Fruit fly (Drosophila melanogaster) whole organism, embryonic: ENCODE data around the gene miple2.

Experiments used
- Asciz ChIP-seq: fragments of 200-800 bp; sonication (Bioruptor generic); optimal IDR thresholded peaks from 2 replicates; lab custom pipeline; 2017; ENCODE audit warnings: missing biosample characterization, mild to moderate bottlenecking, missing genetic modification characterization, missing genetic modification reagents
- Atf6 ChIP-seq: fragments of 200-800 bp; sonication (Bioruptor generic); IDR thresholded peaks from 2 replicates; pipeline ENCODE4 v1.3.6; 2022; ENCODE audit warnings: missing biosample characterization, missing genetic modification characterization
- CG10274 ChIP-seq: fragments of 200-800 bp; sonication (Bioruptor generic); optimal IDR thresholded peaks from 3 replicates; lab custom pipeline; 2017; ENCODE audit warnings: missing biosample characterization, mild to moderate bottlenecking, missing genetic modification characterization
- CG11398 ChIP-seq: fragments of 200-800 bp; sonication (Bioruptor generic); optimal IDR thresholded peaks from 2 replicates; lab custom pipeline; 2016; ENCODE audit warnings: missing biosample characterization, missing genetic modification characterization
- CG11723 ChIP-seq: fragments of 200-800 bp; sonication (Bioruptor generic); optimal IDR thresholded peaks from 2 replicates; lab custom pipeline; 2017; ENCODE audit warnings: missing biosample characterization, mild to moderate bottlenecking, missing genetic modification characterization
- CG13424 ChIP-seq: fragments of 200-800 bp; sonication (Bioruptor generic); optimal IDR thresholded peaks from 2 replicates; lab custom pipeline; 2019; ENCODE audit warnings: missing biosample characterization, mild to moderate bottlenecking, missing genetic modification characterization, moderate library complexity
- CG14710 ChIP-seq: fragments of 200-800 bp; sonication (Bioruptor generic); optimal IDR thresholded peaks from 3 replicates; lab custom pipeline; 2019; ENCODE audit warnings: missing biosample characterization, mild to moderate bottlenecking, missing genetic modification characterization, moderate library complexity
- CG15011 ChIP-seq: fragments of 200-800 bp; sonication (Bioruptor generic); optimal IDR thresholded peaks from 3 replicates; lab custom pipeline; 2018; ENCODE audit warnings: missing biosample characterization, mild to moderate bottlenecking, missing genetic modification characterization
- CG1792 ChIP-seq: fragments of 200-800 bp; sonication (Bioruptor generic); optimal IDR thresholded peaks from 2 replicates; lab custom pipeline; 2016; ENCODE audit warnings: missing biosample characterization, missing genetic modification characterization
- CG18011 ChIP-seq: fragments of 200-800 bp; sonication (Bioruptor generic); optimal IDR thresholded peaks from 2 replicates; lab custom pipeline; 2017; ENCODE audit warnings: missing biosample characterization, missing genetic modification characterization, mild to moderate bottlenecking, moderate library complexity, missing genotype
- CG18619 ChIP-seq: fragments of 200-800 bp; sonication (Bioruptor generic); optimal IDR thresholded peaks from 3 replicates; lab custom pipeline; 2017; ENCODE audit warnings: missing biosample characterization, mild to moderate bottlenecking, missing genetic modification characterization
- CG30403 ChIP-seq: fragments of 200-800 bp; sonication (Bioruptor generic); optimal IDR thresholded peaks from 3 replicates; lab custom pipeline; 2016; ENCODE audit warnings: missing biosample characterization, missing genetic modification characterization
- CG31365 ChIP-seq: fragments of 200-800 bp; sonication (Bioruptor generic); optimal IDR thresholded peaks from 2 replicates; lab custom pipeline; 2018; ENCODE audit warnings: missing biosample characterization, mild to moderate bottlenecking, missing genetic modification characterization
- CG3163 ChIP-seq: fragments of 200-800 bp; sonication (Bioruptor generic); optimal IDR thresholded peaks from 3 replicates; lab custom pipeline; 2016; ENCODE audit warnings: missing biosample characterization, missing genetic modification characterization
- CG32767 ChIP-seq: fragments of 200-800 bp; sonication (Bioruptor generic); IDR thresholded peaks from 2 replicates; pipeline ENCODE4 v1.3.6; 2022; ENCODE audit warnings: missing biosample characterization, missing genetic modification characterization
- CG3407 ChIP-seq: fragments of 200-800 bp; sonication (Bioruptor generic); optimal IDR thresholded peaks from 2 replicates; lab custom pipeline; 2018; ENCODE audit warnings: missing biosample characterization, mild to moderate bottlenecking, missing genetic modification characterization
- CG34422 ChIP-seq: fragments of 200-800 bp; sonication (Bioruptor generic); IDR thresholded peaks from 3 replicates; pipeline ENCODE4 v1.3.6; 2022; ENCODE audit warnings: missing biosample characterization, missing genetic modification characterization
- CG4424 ChIP-seq: fragments of 200-800 bp; sonication (Bioruptor generic); optimal IDR thresholded peaks from 3 replicates; lab custom pipeline; 2016; ENCODE audit warnings: missing biosample characterization, missing genetic modification characterization
- CG5953 ChIP-seq: fragments of 200-800 bp; sonication (Bioruptor generic); IDR thresholded peaks from 2 replicates; pipeline ENCODE4 v1.3.6; 2022; ENCODE audit warnings: missing biosample characterization, missing genetic modification characterization
- CG7786 ChIP-seq: fragments of 200-800 bp; sonication (Bioruptor generic); optimal IDR thresholded peaks from 2 replicates; lab custom pipeline; 2016; ENCODE audit warnings: missing biosample characterization, missing genetic modification characterization
- CG8089 ChIP-seq: fragments of 200-800 bp; sonication (Bioruptor generic); optimal IDR thresholded peaks from 3 replicates; lab custom pipeline; 2016; ENCODE audit warnings: missing biosample characterization, missing genetic modification characterization
- CG8944 ChIP-seq: fragments of 200-800 bp; sonication (Bioruptor generic); optimal IDR thresholded peaks from 3 replicates; lab custom pipeline; 2016; ENCODE audit warnings: missing biosample characterization, missing genetic modification characterization
- Dad ChIP-seq: fragments of 200-800 bp; sonication (Bioruptor generic); optimal IDR thresholded peaks from 3 replicates; lab custom pipeline; 2016; ENCODE audit warnings: missing biosample characterization, missing genetic modification characterization
- Deaf1 ChIP-seq: fragments of 200-800 bp; optimal IDR thresholded peaks from 3 replicates; lab custom pipeline; 2019; ENCODE audit warnings: missing biosample characterization, mild to moderate bottlenecking, missing genetic modification characterization, moderate library complexity
- Dek ChIP-seq: fragments of 200-800 bp; sonication (Bioruptor generic); optimal IDR thresholded peaks from 3 replicates; lab custom pipeline; 2019; ENCODE audit warnings: missing biosample characterization, mild to moderate bottlenecking, missing genetic modification characterization, moderate library complexity
- HHEX ChIP-seq: fragments of 200-800 bp; sonication (Bioruptor generic); optimal IDR thresholded peaks from 3 replicates; lab custom pipeline; 2017; ENCODE audit warnings: missing biosample characterization, mild to moderate bottlenecking, missing genetic modification characterization, missing genetic modification reagents
- HLH54F ChIP-seq: fragments of 200-800 bp; sonication (Bioruptor generic); optimal IDR thresholded peaks from 3 replicates; lab custom pipeline; 2016; ENCODE audit warnings: missing biosample characterization, missing genetic modification characterization
- Hand ChIP-seq: fragments of 200-800 bp; sonication (Bioruptor generic); optimal IDR thresholded peaks from 2 replicates; lab custom pipeline; 2017; ENCODE audit warnings: mild to moderate bottlenecking, missing biosample characterization, missing genetic modification reagents, missing genetic modification characterization
- Hr51 ChIP-seq, 2 experiments: fragments of 200-800 bp; sonication (Bioruptor generic); optimal IDR thresholded peaks; 2 replicates in 1 of 2; 3 replicates in 1 of 2; lab custom pipeline; 2016 to 2018; ENCODE audit warnings: missing biosample characterization in 2 of 2, missing genetic modification characterization in 2 of 2, mild to moderate bottlenecking in 1 of 2, moderate library complexity in 1 of 2
- Med ChIP-seq: fragments of 200-800 bp; sonication (Bioruptor generic); peaks from one replicate; lab custom pipeline; 2016; ENCODE audit warnings: missing biosample characterization, missing genetic modification characterization, mild to moderate bottlenecking, inconsistent platforms, moderate library complexity
- NfI ChIP-seq: fragments of 200-800 bp; sonication (Bioruptor generic); optimal IDR thresholded peaks from 3 replicates; lab custom pipeline; 2018; ENCODE audit warnings: missing biosample characterization, mild to moderate bottlenecking, missing genetic modification characterization, moderate library complexity
- Rx ChIP-seq: fragments of 200-800 bp; sonication (Bioruptor generic); IDR thresholded peaks from 2 replicates; pipeline ENCODE4 v1.3.6; 2022; ENCODE audit warnings: missing biosample characterization, missing genetic modification characterization
- Spps ChIP-seq: fragments of 200-800 bp; sonication (Bioruptor generic); optimal IDR thresholded peaks from 2 replicates; lab custom pipeline; 2018; ENCODE audit warnings: missing biosample characterization, mild to moderate bottlenecking, missing genetic modification characterization
- ara ChIP-seq: fragments of 200-800 bp; sonication (Bioruptor generic); IDR thresholded peaks from 2 replicates; pipeline ENCODE4 v1.3.6; 2022; ENCODE audit warnings: missing biosample characterization, missing genetic modification characterization
- bowl ChIP-seq: fragments of 200-800 bp; sonication (Bioruptor generic); IDR thresholded peaks from 2 replicates; pipeline ENCODE4 v1.3.6; 2022; ENCODE audit warnings: missing biosample characterization, missing genetic modification characterization
- caup ChIP-seq: fragments of 200-800 bp; sonication (Bioruptor generic); optimal IDR thresholded peaks from 3 replicates; lab custom pipeline; 2017; ENCODE audit warnings: missing biosample characterization, mild to moderate bottlenecking, missing genetic modification characterization, moderate library complexity; ENCODE audit not compliant: severe bottlenecking
- ci ChIP-seq: fragments of 200-800 bp; sonication (Bioruptor generic); IDR thresholded peaks from 3 replicates; pipeline ENCODE4 v1.3.6; 2022; ENCODE audit warnings: missing biosample characterization, missing genetic modification characterization
- crol ChIP-seq: fragments of 200-800 bp; sonication (Bioruptor generic); IDR thresholded peaks from 2 replicates; pipeline ENCODE4 v1.3.6; 2022; ENCODE audit warnings: missing biosample characterization, missing genetic modification characterization
- dmrt11E ChIP-seq: fragments of 200-800 bp; sonication (Bioruptor generic); optimal IDR thresholded peaks from 3 replicates; lab custom pipeline; 2018; ENCODE audit warnings: missing biosample characterization, mild to moderate bottlenecking, missing genetic modification characterization, moderate library complexity
- dysf ChIP-seq: fragments of 200-800 bp; sonication (Bioruptor generic); IDR thresholded peaks from 3 replicates; pipeline ENCODE4 v1.3.6; 2022; ENCODE audit warnings: missing biosample characterization, missing genetic modification characterization
- insv ChIP-seq, 2 experiments: fragments of 200-800 bp; sonication (Bioruptor generic); optimal IDR thresholded peaks; 3 replicates each; lab custom pipeline; 2016 to 2018; ENCODE audit warnings: missing biosample characterization in 2 of 2, missing genetic modification characterization in 2 of 2
- kah ChIP-seq: fragments of 200-800 bp; sonication (Bioruptor generic); optimal IDR thresholded peaks from 2 replicates; lab custom pipeline; 2018; ENCODE audit warnings: missing biosample characterization, mild to moderate bottlenecking, missing genetic modification characterization
- luna ChIP-seq: fragments of 200-800 bp; sonication (Bioruptor generic); optimal IDR thresholded peaks from 2 replicates; lab custom pipeline; 2016; ENCODE audit warnings: missing biosample characterization, missing genetic modification characterization
- pfk ChIP-seq: fragments of 200-800 bp; sonication (Bioruptor generic); optimal IDR thresholded peaks from 2 replicates; lab custom pipeline; 2018; ENCODE audit warnings: missing biosample characterization, mild to moderate bottlenecking, missing genetic modification characterization, moderate library complexity
- pum ChIP-seq: fragments of 200-800 bp; sonication (Bioruptor generic); optimal IDR thresholded peaks from 2 replicates; lab custom pipeline; 2016; ENCODE audit warnings: missing biosample characterization, missing genetic modification characterization
- scrt ChIP-seq: fragments of 200-800 bp; sonication (Bioruptor generic); optimal IDR thresholded peaks from 2 replicates; lab custom pipeline; 2018; ENCODE audit warnings: missing biosample characterization, mild to moderate bottlenecking, missing genetic modification characterization, moderate library complexity
- slp2 ChIP-seq: fragments of 200-800 bp; sonication (Bioruptor generic); optimal IDR thresholded peaks from 2 replicates; lab custom pipeline; 2016; ENCODE audit warnings: missing biosample characterization, missing genetic modification characterization
- tio ChIP-seq: fragments of 200-800 bp; sonication (Bioruptor generic); optimal IDR thresholded peaks from 2 replicates; lab custom pipeline; 2017; ENCODE audit warnings: missing biosample characterization, missing genetic modification characterization, inconsistent platforms
- tx ChIP-seq: fragments of 200-800 bp; sonication (Bioruptor generic); optimal IDR thresholded peaks from 2 replicates; lab custom pipeline; 2016; ENCODE audit warnings: missing biosample characterization, missing genetic modification characterization

miple2 gene

DNA sequence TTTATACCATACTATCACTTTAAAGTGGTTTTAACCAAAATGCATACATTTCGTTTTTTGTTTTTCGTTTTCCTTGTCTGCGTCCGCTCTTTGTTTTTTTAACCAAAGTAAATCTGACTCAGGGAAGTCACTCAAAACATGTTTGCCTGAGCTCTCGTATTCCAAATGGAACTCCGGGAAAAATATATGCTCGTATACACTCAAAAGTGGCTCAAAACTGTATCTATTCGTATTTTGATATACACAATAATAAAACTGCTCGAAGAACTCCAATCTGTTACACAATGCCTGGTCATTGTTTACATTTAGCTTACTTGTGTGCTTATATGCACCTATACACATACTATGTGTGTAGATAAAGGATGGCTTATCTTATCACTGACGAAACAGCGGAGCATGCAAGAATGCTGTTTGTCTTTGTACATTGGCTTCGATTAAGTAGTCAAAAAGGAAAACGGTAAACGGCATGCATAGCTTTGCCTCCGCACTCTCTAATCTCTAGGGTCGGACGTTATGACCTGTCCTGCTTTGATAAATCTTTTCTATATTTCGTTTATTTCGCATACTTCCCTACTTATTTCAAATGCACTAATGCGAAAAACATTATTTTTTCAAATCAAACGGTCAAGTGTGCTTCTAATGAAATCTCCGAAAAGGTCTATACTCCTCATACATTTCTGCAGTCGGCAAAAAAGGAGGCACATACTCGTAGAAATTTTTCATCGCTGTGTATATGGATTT, at the start of gene miple2 (continued):
- TF ChIP-seq CG18619 (GFP tag; lab: Kevin White, UChicago), result peak; percentile 42
- TF ChIP-seq NfI (GFP tag; lab: Kevin White, UChicago), result peak; percentile 39
- TF ChIP-seq Asciz, result peak; percentile 61
- TF ChIP-seq HHEX (GFP tag; lab: Kevin White, UChicago), result peak; percentile 56
- no peak for TF ChIP-seq Rx (GFP tag; lab: Robert Waterston, UW)
- peak; percentile 53; the same call in 1 of the 2 replicates for TF ChIP-seq ara (GFP tag; lab: Robert Waterston, UW)
- peak; percentile 46 for TF ChIP-seq CG7786
- TF ChIP-seq caup (GFP tag; lab: Kevin White, UChicago), result peak; percentile 28
- peak; percentile 31 for TF ChIP-seq dmrt11E (tag; lab: Kevin White, UChicago)
- no peak for TF ChIP-seq CG5953
- 0 out of 3 replicates have a peak, but pooled peaks have one; percentile 6 for TF ChIP-seq ci (GFP tag; lab: Robert Waterston, UW)
- peak; percentile 23 for TF ChIP-seq CG10274 (GFP tag; lab: Kevin White, UChicago)
- TF ChIP-seq CG11723 (GFP tag; lab: Kevin White, UChicago), result no peak
- TF ChIP-seq Dek, result no peak
- peak; percentile 55 for TF ChIP-seq CG14710 (tag; lab: Kevin White, UChicago)
- no peak for TF ChIP-seq crol (GFP tag; lab: Robert Waterston, UW)
- peak; percentile 33 for TF ChIP-seq slp2 (GFP tag; lab: Kevin White, UChicago)
- peak; percentile 53 for TF ChIP-seq CG13424 (tag; lab: Kevin White, UChicago)
- no peak for TF ChIP-seq CG34422
- TF ChIP-seq CG31365 (tag; lab: Kevin White, UChicago), result peak; percentile 27
- TF ChIP-seq kah (GFP tag; lab: Kevin White, UChicago), result peak; percentile 41
- TF ChIP-seq CG3407, result peak; percentile 32
- TF ChIP-seq pum (GFP tag; lab: Kevin White, UChicago), result peak; percentile 39
- peak; percentile 37 for TF ChIP-seq CG15011 (GFP tag; lab: Kevin White, UChicago)
- TF ChIP-seq HLH54F (GFP tag; lab: Kevin White, UChicago), result peak; percentile 49
- peak; percentile 6 for TF ChIP-seq Spps (tag; lab: Kevin White, UChicago)
- peak; percentile 52 for TF ChIP-seq Hand (GFP tag; lab: Kevin White, UChicago)
- TF ChIP-seq CG30403 (GFP tag; lab: Kevin White, UChicago), result peak; percentile 63
- TF ChIP-seq Dad (GFP tag; lab: Kevin White, UChicago), result no peak
- TF ChIP-seq Hr51 (GFP tag; optimal IDR thresholded peaks at IDR 0.05; lab: Kevin White, UChicago), result peak; percentile 11 to 62
- TF ChIP-seq CG18011 (GFP tag; lab: Kevin White, UChicago), result peak; percentile 38
- TF ChIP-seq CG11398 (GFP tag; lab: Kevin White, UChicago), result peak; percentile 71
- TF ChIP-seq tx (GFP tag; lab: Kevin White, UChicago), result peak; percentile 24
- peak; percentile 88 for TF ChIP-seq CG32767 (GFP tag; lab: Robert Waterston, UW)
- TF ChIP-seq bowl (GFP tag; lab: Robert Waterston, UW), result no peak
- peak; percentile 10; the same call in 1 of the 2 replicates for TF ChIP-seq Atf6
- peak; percentile 43 for TF ChIP-seq CG8089
- TF ChIP-seq Deaf1 (tag; lab: Kevin White, UChicago), result peak; percentile 32
- peak; percentile 40 for TF ChIP-seq CG1792
- TF ChIP-seq luna (GFP tag; lab: Kevin White, UChicago), result peak; percentile 3
- TF ChIP-seq CG8944 (GFP tag; lab: Kevin White, UChicago), result peak; percentile 20
- no peak for TF ChIP-seq dysf (GFP tag; lab: Robert Waterston, UW)
- TF ChIP-seq CG4424 (GFP tag; lab: Kevin White, UChicago), result peak; percentile 42
- TF ChIP-seq scrt (GFP tag; lab: Kevin White, UChicago), result peak; percentile 11
- peak; percentile 1 for TF ChIP-seq CG3163
- TF ChIP-seq Med (GFP tag; lab: Kevin White, UChicago), result peak; percentile 66
- TF ChIP-seq insv (GFP tag; optimal IDR thresholded peaks at IDR 0.05; lab: Kevin White, UChicago), result peak in 1 of 2 experiments; percentile 3
- no peak for TF ChIP-seq tio (GFP tag; lab: Kevin White, UChicago)
- TF ChIP-seq pfk, result peak; percentile 66
